Worm (Caenorhabditis elegans): ENCODE results near the gene T13B5.9.

ce11 chrII:1136485-1136884 lies 32.2 kb upstream of the T13B5.9 start, which contains the start of gene pod-2:
- no peak for TF ChIP-seq nhr-12 (tag; optimal IDR thresholded peaks at IDR 0.05)
- no peak for TF ChIP-seq pha-4 (tag; optimal IDR thresholded peaks at IDR 0.05)
- TF ChIP-seq elt-3 (tag; optimal IDR thresholded peaks at IDR 0.05) = no peak
- TF ChIP-seq lin-13 (tag; optimal IDR thresholded peaks at IDR 0.05) = no peak
- no peak for TF ChIP-seq nhr-76 (tag; optimal IDR thresholded peaks at IDR 0.05)
- TF ChIP-seq unc-62 (GFP tag; optimal IDR thresholded peaks at IDR 0.05) = no peak
- TF ChIP-seq lsy-2 (tag; optimal IDR thresholded peaks at IDR 0.05) = no peak

Data from whole organism, mixed stage, embryonic.